Worm (Caenorhabditis elegans): ENCODE measurements around the gene C25F6.8.

The C25F6.8 gene

ce11 chrX:5429335-5429734 lies 18.7 kb upstream of the C25F6.8 start (continued):
- TF ChIP-seq nhr-90 (tag; optimal IDR thresholded peaks at IDR 0.05) (peak; percentile 93), chd-7 (tag; optimal IDR thresholded peaks at IDR 0.05) (peak; percentile 96), lag-1 (GFP tag; IDR thresholded peaks at IDR 0.05) (0 out of 2 replicates have a peak, but pooled peaks have one; percentile 88), F37B4.10 (GFP tag; IDR thresholded peaks at IDR 0.05) (peak; percentile 86; the same call in 1 of the 2 replicates), F23B12.7 (tag; optimal IDR thresholded peaks at IDR 0.05; ENCODE audit: insufficient read depth) (no peak), repo-1 (tag; optimal IDR thresholded peaks at IDR 0.05) (peak; percentile 98), hsf-1 (GFP tag; IDR thresholded peaks at IDR 0.05) (no peak), T07F8.4 (tag; optimal IDR thresholded peaks at IDR 0.05) (peak; percentile 86), lin-26 (GFP tag; IDR thresholded peaks at IDR 0.05) (peak; percentile 80), snpc-1.3 (tag; optimal IDR thresholded peaks at IDR 0.05; ENCODE audit: insufficient read depth) (no peak), B0035.1 (tag; optimal IDR thresholded peaks at IDR 0.05) (peak; percentile 93), unc-62 (GFP tag; optimal IDR thresholded peaks at IDR 0.05) (peak; percentile 83), attf-6 (GFP tag; IDR thresholded peaks at IDR 0.05) (no peak), lir-1 (GFP tag; conservative IDR thresholded peaks at IDR 0.05) (peak; percentile 88), Y95B8A.8 (GFP tag; IDR thresholded peaks at IDR 0.05) (0 out of 2 replicates have a peak, but pooled peaks have one; percentile 53), sptf-2 (GFP tag; optimal IDR thresholded peaks at IDR 0.05) (no peak), tlf-1 (GFP tag; optimal IDR thresholded peaks at IDR 0.05) (peak; percentile 96), ztf-26 (tag; optimal IDR thresholded peaks at IDR 0.05) (peak; percentile 99), D2030.7 (GFP tag; IDR thresholded peaks at IDR 0.05) (no peak), sea-2 (GFP tag; IDR thresholded peaks at IDR 0.05) (peak; percentile 88), ceh-91 (GFP tag; IDR thresholded peaks at IDR 0.05) (no peak), nfya-1 (tag; optimal IDR thresholded peaks at IDR 0.05; ENCODE audit: borderline replicate concordance, insufficient read depth) (no peak), nfyb-1 (GFP tag; IDR thresholded peaks at IDR 0.05) (peak; percentile 97), sdz-38 (tag; optimal IDR thresholded peaks at IDR 0.05) (no peak), ztf-18 (tag; optimal IDR thresholded peaks at IDR 0.05) (peak; percentile 81), dpl-1 (GFP tag; optimal IDR thresholded peaks at IDR 0.05) (no peak), lsl-1 (GFP tag; optimal IDR thresholded peaks at IDR 0.05) (no peak), ekl-4 (GFP tag; IDR thresholded peaks at IDR 0.05) (peak; percentile 81; the same call in 1 of the 2 replicates), cebp-2 (GFP tag; IDR thresholded peaks at IDR 0.05) (peak; percentile 91), lin-35 (GFP tag; optimal IDR thresholded peaks at IDR 0.05) (peak in 2 of 3 experiments; percentile 78 to 95), tbp1 (GFP tag; optimal IDR thresholded peaks at IDR 0.05) (peak; percentile 78), F10E7.11 (tag; optimal IDR thresholded peaks at IDR 0.05) (peak; percentile 68), hlh-12 (tag; optimal IDR thresholded peaks at IDR 0.05) (no peak), ztf-25 (GFP tag; IDR thresholded peaks at IDR 0.05) (no peak), ccch-3 (GFP tag; optimal IDR thresholded peaks at IDR 0.05) (peak; percentile 70), ztf-28 (GFP tag; IDR thresholded peaks at IDR 0.05) (no peak), F57C9.4 (tag; optimal IDR thresholded peaks at IDR 0.05) (peak; percentile 66), C06A6.2 (GFP tag; conservative IDR thresholded peaks at IDR 0.05) (peak; percentile 96), lsy-27 (tag; optimal IDR thresholded peaks at IDR 0.05; ENCODE audit: borderline replicate concordance, insufficient read depth) (no peak), ztf-6 (GFP tag; IDR thresholded peaks at IDR 0.05) (peak; percentile 72; the same call in 1 of the 2 replicates), aptf-3 (GFP tag; IDR thresholded peaks at IDR 0.05) (no peak), F33H1.4 (GFP tag; IDR thresholded peaks at IDR 0.05) (no peak), F22D6.2 (tag; optimal IDR thresholded peaks at IDR 0.05) (peak; percentile 94), akir-1 (GFP tag; optimal IDR thresholded peaks at IDR 0.05) (peak; percentile 87), C17E4.6 (GFP tag; IDR thresholded peaks at IDR 0.05) (peak; percentile 84), dpff-1 (tag; optimal IDR thresholded peaks at IDR 0.05) (peak; percentile 85), egrh-3 (GFP tag; IDR thresholded peaks at IDR 0.05) (no peak), Y53F4B.3 (GFP tag; IDR thresholded peaks at IDR 0.05) (no peak)

All from whole organism, young adult.